Fruit fly (Drosophila melanogaster): Measurements from ENCODE around the gene CG9588.

Gene CG9588

DNA sequence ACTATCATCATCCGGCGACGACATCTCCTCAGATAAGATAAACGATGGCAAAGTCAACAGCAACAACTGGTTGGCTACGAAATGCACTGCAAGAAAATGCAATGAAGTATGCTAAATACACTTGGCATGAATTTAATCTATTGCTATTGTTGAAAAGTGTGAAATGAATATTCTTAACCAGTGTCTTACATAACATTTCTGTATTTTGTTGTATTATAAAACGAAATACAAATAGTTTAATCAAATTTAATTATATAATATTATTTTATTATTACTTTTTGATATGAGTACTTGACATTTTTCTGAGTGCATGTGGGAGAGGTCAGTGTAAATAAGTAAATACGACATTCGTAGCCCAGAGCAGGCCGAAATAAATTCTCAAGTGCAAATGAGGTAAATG lies 37.1 kb upstream of the CG9588 start (continued):
- no peak for TF ChIP-seq ci (GFP tag; IDR thresholded peaks at IDR 0.05)
- TF ChIP-seq CG6254 (GFP tag; optimal IDR thresholded peaks at IDR 0.05) = peak; percentile 34
- TF ChIP-seq CG8388 (GFP tag; optimal IDR thresholded peaks at IDR 0.05) = peak; percentile 42
- no peak for TF ChIP-seq NC2α (GFP tag; optimal IDR thresholded peaks at IDR 0.05)
- no peak for TF ChIP-seq CG42726 (GFP tag; IDR thresholded peaks at IDR 0.05; ENCODE audit: partially characterized antibody)
- no peak for TF ChIP-seq Dek (tag; optimal IDR thresholded peaks at IDR 0.05)
- peak; percentile 50 for TF ChIP-seq grau (tag; optimal IDR thresholded peaks at IDR 0.05)
- no peak for TF ChIP-seq cg (GFP tag; optimal IDR thresholded peaks at IDR 0.05)
- TF ChIP-seq seq (GFP tag; IDR thresholded peaks at IDR 0.05) = no peak
- no peak for TF ChIP-seq sna (GFP tag; IDR thresholded peaks at IDR 0.05; ENCODE audit: partially characterized antibody)
- no peak for TF ChIP-seq kah (GFP tag; optimal IDR thresholded peaks at IDR 0.05)
- no peak for TF ChIP-seq CG11093 (GFP tag; IDR thresholded peaks at IDR 0.05)
- TF ChIP-seq ems (GFP tag; optimal IDR thresholded peaks at IDR 0.05) = no peak
- TF ChIP-seq so (GFP tag; IDR thresholded peaks at IDR 0.05) = 0 out of 3 replicates have a peak, but pooled peaks have one; percentile 23
- no peak for TF ChIP-seq CG15479 (GFP tag; optimal IDR thresholded peaks at IDR 0.05)
- TF ChIP-seq BtbVII (GFP tag; optimal IDR thresholded peaks at IDR 0.05) = peak; percentile 21
- TF ChIP-seq CG9876 (GFP tag; optimal IDR thresholded peaks at IDR 0.05) = no peak
- no peak for TF ChIP-seq exex (tag; optimal IDR thresholded peaks at IDR 0.05)
- no peak for TF ChIP-seq luna (GFP tag; optimal IDR thresholded peaks at IDR 0.05)
- no peak for TF ChIP-seq br (optimal IDR thresholded peaks at IDR 0.05)
- peak; percentile 76 for TF ChIP-seq gem (tag; optimal IDR thresholded peaks at IDR 0.05)
- peak; percentile 2 for TF ChIP-seq ind (GFP tag; optimal IDR thresholded peaks at IDR 0.05)
- no peak for TF ChIP-seq CG10366 (GFP tag; IDR thresholded peaks at IDR 0.05)
- TF ChIP-seq nerfin-2 (GFP tag; IDR thresholded peaks at IDR 0.05; ENCODE audit: partially characterized antibody) = no peak
- peak; percentile 45 for TF ChIP-seq CG7556 (GFP tag; optimal IDR thresholded peaks at IDR 0.05)
- TF ChIP-seq Hr3 (GFP tag; optimal IDR thresholded peaks at IDR 0.05) = peak; percentile 18
- TF ChIP-seq CG2712 (tag; optimal IDR thresholded peaks at IDR 0.05) = peak; percentile 75
- no peak for TF ChIP-seq pros (GFP tag; optimal IDR thresholded peaks at IDR 0.05)
- TF ChIP-seq YL-1 (GFP tag; optimal IDR thresholded peaks at IDR 0.05) = no peak
- TF ChIP-seq vfl (GFP tag; optimal IDR thresholded peaks at IDR 0.05) = no peak
- TF ChIP-seq Nf-YB (GFP tag; optimal IDR thresholded peaks at IDR 0.05) = no peak
- no peak for TF ChIP-seq CG6813 (GFP tag; optimal IDR thresholded peaks at IDR 0.05)
- peak; percentile 67 for TF ChIP-seq CG18262 (tag; optimal IDR thresholded peaks at IDR 0.05)
- no peak for TF ChIP-seq hbn (GFP tag; IDR thresholded peaks at IDR 0.05; ENCODE audit: partially characterized antibody)
- no peak for TF ChIP-seq pfk (GFP tag; optimal IDR thresholded peaks at IDR 0.05)
- TF ChIP-seq twi (tag; optimal IDR thresholded peaks at IDR 0.05) = no peak
- no peak for TF ChIP-seq HLHmδ (GFP tag; optimal IDR thresholded peaks at IDR 0.05)
- peak; percentile 6; the same call in 1 of the 2 replicates for TF ChIP-seq CG9215 (GFP tag; IDR thresholded peaks at IDR 0.05)
- TF ChIP-seq ap (GFP tag; IDR thresholded peaks at IDR 0.05) = no peak
- peak; percentile 48 for TF ChIP-seq CG10267 (tag; optimal IDR thresholded peaks at IDR 0.05)
- peak; percentile 32 for TF ChIP-seq CG9437 (GFP tag; optimal IDR thresholded peaks at IDR 0.05)
- no peak for TF ChIP-seq CG34224 (GFP tag; IDR thresholded peaks at IDR 0.05; ENCODE audit: partially characterized antibody)
- TF ChIP-seq hb (GFP tag; IDR thresholded peaks at IDR 0.05; ENCODE audit: partially characterized antibody) = no peak
- TF ChIP-seq bbx (GFP tag; IDR thresholded peaks at IDR 0.05; ENCODE audit: partially characterized antibody) = no peak
- TF ChIP-seq amos (GFP tag; IDR thresholded peaks at IDR 0.05; ENCODE audit: partially characterized antibody) = no peak
- no peak for TF ChIP-seq kni (GFP tag; optimal IDR thresholded peaks at IDR 0.05)
- TF ChIP-seq CG12219 (GFP tag; optimal IDR thresholded peaks at IDR 0.05) = no peak
- TF ChIP-seq CG13894 (tag; optimal IDR thresholded peaks at IDR 0.05) = no peak
- TF ChIP-seq Sry-δ (GFP tag; optimal IDR thresholded peaks at IDR 0.05) = no peak
- TF ChIP-seq CG12659 (GFP tag; optimal IDR thresholded peaks at IDR 0.05) = peak; percentile 8
